Fruit fly (Drosophila melanogaster) whole organism, pupa: ENCODE data around the gene CG32647.

Experiments
- CG13204 ChIP-seq: fragments of 200-800 bp; sonication (Bioruptor generic); optimal IDR thresholded peaks from 2 replicates; lab custom pipeline; 2018; ENCODE audit warnings: missing biosample characterization, mild to moderate bottlenecking, missing genetic modification characterization, moderate library complexity
- CG4496 ChIP-seq: fragments of 200-800 bp; sonication (Bioruptor generic); IDR thresholded peaks from 3 replicates; pipeline ENCODE4 v1.3.6; 2022; ENCODE audit warnings: missing biosample characterization, missing genetic modification characterization
- Ets98B ChIP-seq: fragments of 200-800 bp; sonication (Bioruptor generic); IDR thresholded peaks from 2 replicates; pipeline ENCODE4 v1.3.6; 2022; ENCODE audit warnings: missing biosample characterization, missing genetic modification characterization

DNA sequence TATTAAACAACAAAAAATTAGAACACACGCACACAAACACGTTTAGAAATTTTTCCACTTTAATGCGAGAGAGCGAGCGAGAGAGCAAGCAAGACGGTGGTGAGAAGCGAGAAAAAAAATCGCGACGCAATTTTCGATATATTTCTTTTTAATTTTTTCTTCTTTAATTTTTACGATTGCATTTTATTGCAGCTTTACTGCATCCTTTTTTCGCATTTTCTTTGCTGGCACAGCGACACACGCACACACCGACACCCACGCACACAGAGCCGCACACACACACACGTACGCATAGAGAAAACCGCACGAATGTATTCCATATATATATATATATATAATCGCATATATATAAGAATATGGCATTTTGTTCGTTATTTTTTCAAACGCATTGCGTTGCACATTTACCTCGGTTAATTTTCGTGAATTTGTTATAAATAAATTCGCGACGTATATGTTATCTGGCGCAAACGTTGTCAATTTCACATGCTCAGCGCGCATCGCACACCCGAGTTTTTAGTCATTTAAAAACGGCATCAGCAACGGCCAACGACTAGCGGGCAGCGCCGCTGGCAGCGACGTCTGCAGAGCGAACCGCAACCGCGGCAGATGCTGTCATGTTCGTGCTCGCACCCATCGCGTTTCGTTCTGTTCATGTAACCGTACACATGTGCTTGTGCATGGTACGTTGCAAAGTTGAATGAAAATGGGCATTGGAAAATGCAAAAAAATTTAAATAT lies 42.7 kb downstream of the CG32647 start, which contains the start of gene Smr:
- TF ChIP-seq CG4496 (GFP tag; lab: Robert Waterston, UW), result peak; percentile 54; the same call in 1 of the 3 replicates
- TF ChIP-seq Ets98B (GFP tag; lab: Robert Waterston, UW), result peak; percentile 17; the same call in 1 of the 2 replicates
- no peak for TF ChIP-seq CG13204
